Fruit fly (Drosophila melanogaster) whole organism, prepupa: Measurements from ENCODE around the gene p.
A peak's percentile ranks its signal among the peaks of the same experiment; 100 is the strongest.

Experiments used
- Blimp-1 ChIP-seq: fragments of 200-800 bp; sonication (Bioruptor generic); optimal IDR thresholded peaks from 3 replicates; lab custom pipeline; 2017; ENCODE audit warnings: missing biosample characterization, missing genetic modification characterization, mild to moderate bottlenecking, moderate library complexity, missing genetic modification reagents
- CG10631 ChIP-seq: fragments of 200-800 bp; sonication (Bioruptor generic); optimal IDR thresholded peaks from 2 replicates; lab custom pipeline; 2016; ENCODE audit warnings: missing biosample characterization, missing genetic modification characterization
- CG10669 ChIP-seq: fragments of 200-800 bp; sonication (Bioruptor generic); optimal IDR thresholded peaks from 3 replicates; lab custom pipeline; 2018; ENCODE audit warnings: missing biosample characterization, mild to moderate bottlenecking, missing genetic modification characterization, moderate library complexity
- CG11294 ChIP-seq: fragments of 200-800 bp; sonication (Bioruptor generic); IDR thresholded peaks from 2 replicates; pipeline ENCODE4 v1.3.6; 2022; ENCODE audit warnings: missing biosample characterization, missing genetic modification characterization
- CG11762 ChIP-seq: fragments of 200-800 bp; sonication (Bioruptor generic); optimal IDR thresholded peaks from 3 replicates; lab custom pipeline; 2016; ENCODE audit warnings: missing biosample characterization, missing genetic modification characterization; ENCODE audit not compliant: insufficient read depth
- CG11902 ChIP-seq: fragments of 200-800 bp; sonication (Bioruptor generic); optimal IDR thresholded peaks from 3 replicates; lab custom pipeline; 2016; ENCODE audit warnings: missing biosample characterization, missing genetic modification characterization
- CG1621 ChIP-seq: fragments of 200-800 bp; sonication (Bioruptor generic); optimal IDR thresholded peaks from 3 replicates; lab custom pipeline; 2018; ENCODE audit warnings: missing biosample characterization, mild to moderate bottlenecking, missing genetic modification characterization
- CG16779 ChIP-seq: fragments of 200-800 bp; sonication (Bioruptor generic); optimal IDR thresholded peaks from 3 replicates; lab custom pipeline; 2017; ENCODE audit warnings: missing biosample characterization, mild to moderate bottlenecking, missing genetic modification characterization
- CG32006 ChIP-seq: fragments of 200-800 bp; sonication (Bioruptor generic); optimal IDR thresholded peaks from 3 replicates; lab custom pipeline; 2017; ENCODE audit warnings: missing biosample characterization, mild to moderate bottlenecking, missing genetic modification characterization
- CG6276 ChIP-seq: fragments of 200-800 bp; sonication (Bioruptor generic); optimal IDR thresholded peaks from 2 replicates; lab custom pipeline; 2017; ENCODE audit warnings: missing biosample characterization, mild to moderate bottlenecking, missing genetic modification characterization
- CG8319 ChIP-seq: fragments of 200-800 bp; sonication (Bioruptor generic); optimal IDR thresholded peaks from 3 replicates; lab custom pipeline; 2016; ENCODE audit warnings: missing biosample characterization, missing genetic modification characterization
- CG8632 ChIP-seq: fragments of 200-800 bp; sonication (Bioruptor generic); optimal IDR thresholded peaks from 3 replicates; lab custom pipeline; 2016; ENCODE audit warnings: missing biosample characterization, missing genetic modification characterization
- CG9139 ChIP-seq: fragments of 200-800 bp; sonication (Bioruptor generic); optimal IDR thresholded peaks from 3 replicates; lab custom pipeline; 2017; ENCODE audit warnings: missing biosample characterization, mild to moderate bottlenecking, missing genetic modification characterization
- Eip78C ChIP-seq: fragments of 200-800 bp; sonication (Bioruptor generic); peaks from one replicate; lab custom pipeline; 2016; ENCODE audit warnings: missing biosample characterization, missing genetic modification characterization
- Eip93F ChIP-seq: fragments of 200-800 bp; sonication (Bioruptor generic); optimal IDR thresholded peaks from 2 replicates; lab custom pipeline; 2016; ENCODE audit warnings: missing biosample characterization, mild to moderate bottlenecking, missing genetic modification characterization
- Ets96B ChIP-seq: fragments of 200-800 bp; optimal IDR thresholded peaks from 2 replicates; lab custom pipeline; 2019; ENCODE audit warnings: missing biosample characterization, mild to moderate bottlenecking, missing genetic modification characterization, moderate library complexity
- Gug ChIP-seq: fragments of 200-800 bp; sonication (Bioruptor generic); IDR thresholded peaks from 2 replicates; pipeline ENCODE4 v1.3.6; 2022; ENCODE audit warnings: missing biosample characterization, missing genetic modification characterization
- Hr39 ChIP-seq: fragments of 200-800 bp; sonication (Bioruptor generic); optimal IDR thresholded peaks from 2 replicates; lab custom pipeline; 2016; ENCODE audit warnings: missing biosample characterization, missing genetic modification characterization
- Hr4 ChIP-seq: fragments of 200-800 bp; sonication (Bioruptor generic); optimal IDR thresholded peaks from 3 replicates; lab custom pipeline; 2016; ENCODE audit warnings: missing biosample characterization, missing genetic modification characterization
- Lpt ChIP-seq: fragments of 200-800 bp; sonication (Bioruptor generic); optimal IDR thresholded peaks from 3 replicates; lab custom pipeline; 2016; ENCODE audit warnings: missing biosample characterization, missing genetic modification characterization
- Smox ChIP-seq: fragments of 200-800 bp; sonication (Bioruptor generic); optimal IDR thresholded peaks from 3 replicates; lab custom pipeline; 2016; ENCODE audit warnings: missing biosample characterization, missing genetic modification characterization
- Sox102F ChIP-seq: fragments of 200-800 bp; sonication (Bioruptor generic); optimal IDR thresholded peaks from 2 replicates; lab custom pipeline; 2016; ENCODE audit warnings: missing biosample characterization, mild to moderate bottlenecking, missing genetic modification characterization
- Sox15 ChIP-seq: fragments of 200-800 bp; sonication (Bioruptor generic); optimal IDR thresholded peaks from 3 replicates; lab custom pipeline; 2016; ENCODE audit warnings: missing biosample characterization, missing genetic modification characterization
- dsx ChIP-seq: fragments of 200-800 bp; optimal IDR thresholded peaks from 3 replicates; lab custom pipeline; 2019; ENCODE audit warnings: missing biosample characterization, mild to moderate bottlenecking, missing genetic modification characterization, moderate library complexity; ENCODE audit not compliant: poor library complexity, severe bottlenecking
- eg ChIP-seq: fragments of 200-800 bp; sonication (Bioruptor generic); IDR thresholded peaks from 3 replicates; pipeline ENCODE4 v1.3.6; 2022; ENCODE audit warnings: missing biosample characterization, missing genetic modification characterization
- fd59A ChIP-seq: fragments of 200-800 bp; sonication (Bioruptor generic); optimal IDR thresholded peaks from 2 replicates; lab custom pipeline; 2017; ENCODE audit warnings: missing biosample characterization, mild to moderate bottlenecking, missing genetic modification characterization, missing genetic modification reagents
- fkh ChIP-seq: fragments of 200-800 bp; sonication (Bioruptor generic); optimal IDR thresholded peaks from 3 replicates; lab custom pipeline; 2017; ENCODE audit warnings: missing biosample characterization, mild to moderate bottlenecking, missing genetic modification characterization, moderate library complexity
- lz ChIP-seq: fragments of 200-800 bp; sonication (Bioruptor generic); optimal IDR thresholded peaks from 3 replicates; lab custom pipeline; 2016; ENCODE audit warnings: missing biosample characterization, missing genetic modification characterization
- pdm3 ChIP-seq: fragments of 200-800 bp; sonication (Bioruptor generic); optimal IDR thresholded peaks from 3 replicates; lab custom pipeline; 2016; ENCODE audit warnings: missing biosample characterization, missing genetic modification characterization
- salr ChIP-seq, 2 experiments: fragments of 200-800 bp; sonication (Bioruptor generic); optimal IDR thresholded peaks; 3 replicates each; lab custom pipeline; 2016 to 2018; ENCODE audit warnings: missing biosample characterization in 2 of 2, missing genetic modification characterization in 2 of 2, mild to moderate bottlenecking in 1 of 2
- svp ChIP-seq: fragments of 200-800 bp; sonication (Bioruptor generic); peaks from one replicate; lab custom pipeline; 2016; ENCODE audit warnings: missing biosample characterization, missing genetic modification characterization
- vri ChIP-seq: fragments of 200-800 bp; sonication (Bioruptor generic); optimal IDR thresholded peaks from 3 replicates; lab custom pipeline; 2016; ENCODE audit warnings: missing biosample characterization, mild to moderate bottlenecking, missing genetic modification characterization

p gene

dm6 chr3R:8650741-8651140 lies 19.7 kb downstream of the p start, which contains the start of the genes Mkk4 and SLIRP2 (continued):
- TF ChIP-seq CG11762 (GFP tag; lab: Kevin White, UChicago) = peak; percentile 98
- peak; percentile 94 for TF ChIP-seq CG16779 (tag; lab: Kevin White, UChicago)
- TF ChIP-seq eg (GFP tag; lab: Robert Waterston, UW) = peak; percentile 99
- peak; percentile 98 for TF ChIP-seq CG11902 (GFP tag; lab: Kevin White, UChicago)
- peak; percentile 98 for TF ChIP-seq CG1621 (tag; lab: Kevin White, UChicago)
- peak; percentile 98 for TF ChIP-seq Ets96B (tag; lab: Kevin White, UChicago)
- peak; percentile 97 to 98 for TF ChIP-seq salr (GFP tag; optimal IDR thresholded peaks at IDR 0.05; lab: Kevin White, UChicago)
- TF ChIP-seq Eip93F (GFP tag; lab: Kevin White, UChicago) = peak; percentile 96
- peak; percentile 98 for TF ChIP-seq Lpt (GFP tag; lab: Kevin White, UChicago)
- peak; percentile 99 for TF ChIP-seq Sox15 (GFP tag; lab: Kevin White, UChicago)
- peak; percentile 98 for TF ChIP-seq CG6276 (GFP tag; lab: Kevin White, UChicago)
- peak; percentile 100 for TF ChIP-seq svp (GFP tag; lab: Kevin White, UChicago)
- peak; percentile 93 for TF ChIP-seq fkh (GFP tag; lab: Kevin White, UChicago)
- TF ChIP-seq Eip78C = peak; percentile 100
- TF ChIP-seq pdm3 (GFP tag; lab: Kevin White, UChicago) = peak; percentile 99

- TF ChIP-seq Eip78C = peak; percentile 25
- no peak for TF ChIP-seq CG8632 (GFP tag; lab: Kevin White, UChicago)
- peak; percentile 25 for TF ChIP-seq svp (GFP tag; lab: Kevin White, UChicago)
- peak; percentile 21; the same call in 1 of the 3 replicates for TF ChIP-seq eg (GFP tag; lab: Robert Waterston, UW)
- no peak for TF ChIP-seq dsx (GFP tag; lab: Kevin White, UChicago)
- peak; percentile 14 for TF ChIP-seq Hr39 (GFP tag; lab: Kevin White, UChicago)
Observed at dm6 chr3R:8645580-8646220, 24.8 kb downstream of the p start, which contains the start of gene Cyp313b1. Gene Cyp313b1, minus strand, starts transcription at chr3R:8645650.

- TF ChIP-seq CG6276 (GFP tag; lab: Kevin White, UChicago) (peak; percentile 14), CG9139 (GFP tag; lab: Kevin White, UChicago) (no peak), vri (GFP tag; lab: Kevin White, UChicago) (peak; percentile 85), Gug (GFP tag; lab: Robert Waterston, UW) (no peak), CG8319 (no peak), Eip78C (peak; percentile 57), svp (GFP tag; lab: Kevin White, UChicago) (peak; percentile 59)
Observed at dm6 chr3R:8642376-8642966, 28.0 kb downstream of the p start.

- TF ChIP-seq svp (GFP tag; lab: Kevin White, UChicago) = peak; percentile 67
- TF ChIP-seq fd59A (GFP tag; lab: Kevin White, UChicago) = no peak
- TF ChIP-seq CG11294 = no peak
- peak; percentile 12 for TF ChIP-seq CG32006
Observed at dm6 chr3R:8638629-8639028, 31.9 kb downstream of the p start.

- TF ChIP-seq Smox (GFP tag; lab: Kevin White, UChicago) = no peak
- no peak for TF ChIP-seq Sox102F (GFP tag; lab: Kevin White, UChicago)
- no peak for TF ChIP-seq Blimp-1 (GFP tag; lab: Kevin White, UChicago)
- no peak for TF ChIP-seq Sox15 (GFP tag; lab: Kevin White, UChicago)
- TF ChIP-seq Hr4 (GFP tag; lab: Kevin White, UChicago) = no peak
- no peak for TF ChIP-seq CG10631 (GFP tag; lab: Kevin White, UChicago)
- TF ChIP-seq CG10669 (GFP tag; lab: Kevin White, UChicago) = no peak
- TF ChIP-seq lz (GFP tag; lab: Kevin White, UChicago) = no peak
Observed at dm6 chr3R:8635778-8636177, 34.7 kb downstream of the p start, which contains the start of gene Or85e. Gene Or85e, minus strand, starts transcription at chr3R:8635878.
